Worm (Caenorhabditis elegans): ENCODE measurements around the gene ZK1086.2.

ZK1086.2 gene

DNA sequence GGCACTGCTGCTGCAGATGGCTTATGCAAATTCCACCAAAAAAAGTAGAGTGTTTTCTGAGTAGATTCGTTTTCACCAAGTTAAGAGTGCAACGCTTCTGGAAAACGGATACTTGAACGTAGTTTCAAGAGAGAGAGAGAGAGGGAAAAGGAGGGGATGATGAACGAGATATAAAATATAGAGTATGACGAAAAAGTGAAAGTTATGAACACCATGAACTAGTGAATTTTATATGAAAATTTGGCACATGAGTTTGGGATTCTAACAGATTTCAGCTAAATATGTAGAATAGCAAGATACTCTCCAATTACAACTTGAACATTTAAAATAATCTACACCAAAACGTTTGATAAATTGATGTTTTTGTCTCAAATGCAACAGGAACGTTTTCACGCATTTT lies 16.3 kb upstream of the ZK1086.2 start, which contains the start of gene obr-3:
Gene obr-3 (minus strand): TSS at position 101 of the 400 bp plus-strand sequence.
- no peak for TF ChIP-seq ztf-29 (GFP tag; IDR thresholded peaks at IDR 0.05)
- no peak for TF ChIP-seq ztf-23 (GFP tag; IDR thresholded peaks at IDR 0.05)
- no peak for TF ChIP-seq klf-2 (GFP tag; conservative IDR thresholded peaks at IDR 0.05)
- no peak for TF ChIP-seq tab-1 (GFP tag; IDR thresholded peaks at IDR 0.05)
- no peak for TF ChIP-seq cog-1 (tag; optimal IDR thresholded peaks at IDR 0.05)
- TF ChIP-seq ref-1 (GFP tag; conservative IDR thresholded peaks at IDR 0.05) = no peak
- no peak for TF ChIP-seq flt-1 (GFP tag; IDR thresholded peaks at IDR 0.05)
- TF ChIP-seq T22C8.4 (GFP tag; IDR thresholded peaks at IDR 0.05) = no peak
- TF ChIP-seq med-1 (GFP tag; optimal IDR thresholded peaks at IDR 0.05; ENCODE audit: insufficient read depth) = no peak

DNA sequence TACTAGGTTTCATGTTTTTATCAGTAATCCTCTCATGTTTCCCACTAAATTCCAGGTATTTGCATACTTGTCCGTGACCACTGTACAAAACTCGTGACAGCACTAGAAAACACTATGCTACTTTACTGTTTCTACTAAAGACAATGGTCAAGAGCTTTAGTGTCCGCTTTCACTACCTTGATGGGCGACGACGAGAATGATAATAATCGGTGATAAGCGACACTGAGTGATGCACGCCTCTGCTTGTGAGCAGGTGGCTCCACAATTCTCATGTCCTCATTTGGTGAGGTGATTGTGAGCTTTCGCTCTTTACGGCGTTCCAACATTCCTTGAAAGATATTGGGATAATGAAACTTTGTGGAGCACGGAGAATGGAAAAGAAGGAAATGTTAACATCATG lies 9.8 kb upstream of the ZK1086.2 start:
- no peak for TF ChIP-seq ztf-29 (GFP tag; IDR thresholded peaks at IDR 0.05)
- no peak for TF ChIP-seq cog-1 (tag; optimal IDR thresholded peaks at IDR 0.05)
- no peak for TF ChIP-seq ztf-23 (GFP tag; IDR thresholded peaks at IDR 0.05)
- TF ChIP-seq flt-1 (GFP tag; IDR thresholded peaks at IDR 0.05) = no peak
- TF ChIP-seq klf-2 (GFP tag; conservative IDR thresholded peaks at IDR 0.05) = no peak
- TF ChIP-seq med-1 (GFP tag; optimal IDR thresholded peaks at IDR 0.05; ENCODE audit: insufficient read depth) = no peak
- TF ChIP-seq T22C8.4 (GFP tag; IDR thresholded peaks at IDR 0.05) = no peak

DNA sequence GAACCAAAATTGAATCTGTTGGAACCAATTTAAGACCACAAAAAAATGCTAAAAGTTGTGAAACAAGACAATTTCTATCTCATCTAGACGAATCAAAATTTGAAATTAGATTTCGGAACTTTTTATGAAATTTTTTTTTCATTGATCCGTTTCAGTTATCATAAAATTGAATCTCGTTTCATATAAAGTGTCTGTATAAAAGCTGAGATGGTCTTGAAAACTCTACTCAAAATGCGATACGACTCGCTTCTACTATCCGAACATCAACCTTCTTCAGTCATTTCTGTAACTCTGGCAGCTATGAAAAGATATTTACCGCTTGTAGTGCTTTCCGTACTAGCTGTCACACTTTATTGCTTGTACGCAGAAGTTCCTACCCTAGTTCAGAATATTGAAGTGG lies 2.9 kb downstream of the ZK1086.2 start, which contains the start of gene ZK1086.3:
Gene ZK1086.3 (plus strand): TSS at position 301 of the 400 bp plus-strand sequence.
- TF ChIP-seq flt-1 (GFP tag; IDR thresholded peaks at IDR 0.05) = no peak
- TF ChIP-seq ref-1 (GFP tag; conservative IDR thresholded peaks at IDR 0.05) = no peak
- no peak for TF ChIP-seq tab-1 (GFP tag; IDR thresholded peaks at IDR 0.05)
- no peak for TF ChIP-seq med-1 (GFP tag; optimal IDR thresholded peaks at IDR 0.05; ENCODE audit: insufficient read depth)
- TF ChIP-seq T22C8.4 (GFP tag; IDR thresholded peaks at IDR 0.05) = no peak
- TF ChIP-seq ztf-23 (GFP tag; IDR thresholded peaks at IDR 0.05) = no peak
- TF ChIP-seq ztf-29 (GFP tag; IDR thresholded peaks at IDR 0.05) = no peak
- TF ChIP-seq cog-1 (tag; optimal IDR thresholded peaks at IDR 0.05) = no peak
- no peak for TF ChIP-seq klf-2 (GFP tag; conservative IDR thresholded peaks at IDR 0.05)

DNA sequence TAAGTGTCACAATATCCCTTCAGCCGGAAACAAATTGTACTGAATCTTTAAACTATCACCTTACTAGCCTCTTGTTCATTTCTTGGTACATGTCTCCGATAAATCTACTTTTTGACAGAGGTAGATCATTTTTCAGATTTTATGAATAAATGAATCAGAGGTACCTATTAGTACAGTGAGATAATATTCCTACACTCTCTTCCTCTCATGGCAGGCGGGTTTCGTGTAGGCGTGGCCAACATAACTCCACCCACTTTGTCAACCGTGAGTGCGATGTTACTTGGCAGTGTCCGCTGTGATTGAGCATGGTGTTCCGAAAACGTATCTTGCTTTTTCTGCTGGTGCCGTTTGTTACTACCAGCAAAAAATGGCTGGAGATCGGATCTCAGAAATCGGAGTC lies 8.2 kb downstream of the ZK1086.2 start, which contains the start of gene F55F3.4:
Gene F55F3.4 (plus strand): TSS at position 301 of the 400 bp plus-strand sequence.
- TF ChIP-seq ztf-23 (GFP tag; IDR thresholded peaks at IDR 0.05) = no peak
- TF ChIP-seq ref-1 (GFP tag; conservative IDR thresholded peaks at IDR 0.05) = no peak
- no peak for TF ChIP-seq tab-1 (GFP tag; IDR thresholded peaks at IDR 0.05)
- TF ChIP-seq cog-1 (tag; optimal IDR thresholded peaks at IDR 0.05) = no peak
- TF ChIP-seq med-1 (GFP tag; optimal IDR thresholded peaks at IDR 0.05; ENCODE audit: insufficient read depth) = no peak
- TF ChIP-seq ztf-29 (GFP tag; IDR thresholded peaks at IDR 0.05) = no peak
- TF ChIP-seq klf-2 (GFP tag; conservative IDR thresholded peaks at IDR 0.05) = no peak
- no peak for TF ChIP-seq flt-1 (GFP tag; IDR thresholded peaks at IDR 0.05)
- TF ChIP-seq T22C8.4 (GFP tag; IDR thresholded peaks at IDR 0.05) = no peak

DNA sequence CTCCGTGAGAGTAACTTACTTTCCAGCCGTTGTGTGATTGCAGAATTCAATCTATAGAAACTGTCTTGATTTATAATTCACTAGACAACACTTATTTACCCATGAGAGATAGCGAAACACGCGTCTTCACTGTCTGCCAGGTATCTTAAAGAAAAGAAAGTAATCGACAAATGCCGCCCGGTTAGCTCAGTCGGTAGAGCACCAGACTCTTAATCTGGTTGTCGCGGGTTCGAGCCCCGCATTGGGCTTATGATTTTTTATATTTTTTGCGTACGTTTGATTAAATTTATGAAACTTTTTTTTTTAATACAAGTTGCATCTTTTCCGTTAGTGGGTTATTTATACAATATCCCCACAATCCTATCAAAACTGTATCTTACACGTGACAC lies 11.4 kb downstream of the ZK1086.2 start:
- TF ChIP-seq ref-1 (GFP tag; conservative IDR thresholded peaks at IDR 0.05) (no peak), cog-1 (tag; optimal IDR thresholded peaks at IDR 0.05) (no peak), tab-1 (GFP tag; IDR thresholded peaks at IDR 0.05) (no peak), ztf-29 (GFP tag; IDR thresholded peaks at IDR 0.05) (no peak), klf-2 (GFP tag; conservative IDR thresholded peaks at IDR 0.05) (no peak), flt-1 (GFP tag; IDR thresholded peaks at IDR 0.05) (peak; percentile 78), T22C8.4 (GFP tag; IDR thresholded peaks at IDR 0.05) (no peak), ztf-23 (GFP tag; IDR thresholded peaks at IDR 0.05) (no peak)

DNA sequence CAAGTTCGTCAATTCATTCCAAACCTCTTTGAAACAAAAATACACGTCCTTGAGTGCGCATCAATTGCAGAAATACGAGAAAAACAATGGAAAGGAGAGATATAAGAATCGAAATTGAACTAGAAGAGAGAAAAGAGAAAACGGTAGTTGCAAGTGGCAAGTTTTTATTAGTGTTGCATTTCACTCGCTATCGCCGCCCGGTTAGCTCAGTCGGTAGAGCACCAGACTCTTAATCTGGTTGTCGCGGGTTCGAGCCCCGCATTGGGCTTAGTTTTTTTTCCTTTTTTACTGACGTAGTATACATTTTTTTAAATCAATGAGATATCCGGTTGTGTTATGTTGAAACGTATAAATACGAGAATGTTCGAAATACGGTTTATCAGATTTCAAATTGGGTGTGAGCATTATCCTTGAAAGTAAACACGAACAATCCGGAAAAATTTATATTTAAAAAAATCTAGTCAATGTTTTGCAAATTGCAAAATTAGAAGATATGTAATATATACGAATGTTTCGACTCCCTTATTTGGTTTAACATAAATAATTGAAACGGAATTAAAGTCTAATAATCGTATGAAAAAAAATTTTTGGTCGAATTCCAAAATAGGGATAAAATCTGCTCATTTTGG lies 11.9 kb downstream of the ZK1086.2 start:
- TF ChIP-seq klf-2 (GFP tag; conservative IDR thresholded peaks at IDR 0.05) (peak; percentile 69), T22C8.4 (GFP tag; IDR thresholded peaks at IDR 0.05) (no peak), cog-1 (tag; optimal IDR thresholded peaks at IDR 0.05) (no peak), ztf-23 (GFP tag; IDR thresholded peaks at IDR 0.05) (peak; percentile 70), tab-1 (GFP tag; IDR thresholded peaks at IDR 0.05) (peak; percentile 49; the same call in 1 of the 2 replicates)

DNA sequence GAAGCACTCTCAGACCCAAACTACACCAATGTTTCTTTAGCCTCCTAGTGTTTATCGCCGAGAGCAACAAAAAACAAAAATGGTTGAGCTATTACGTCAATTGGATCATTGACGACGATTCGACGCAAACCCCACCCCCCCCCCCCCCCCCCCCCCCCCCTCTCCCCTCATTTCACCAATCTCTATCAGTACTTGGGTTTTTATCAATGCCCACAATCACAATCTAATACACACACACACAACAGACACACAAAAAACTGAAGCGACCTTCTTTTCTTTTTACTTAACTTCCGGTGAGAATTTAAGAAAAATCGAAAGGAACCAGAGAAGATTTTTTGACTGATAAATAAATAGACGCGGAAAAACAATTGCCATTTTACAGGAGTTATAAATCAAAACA lies 17.9 kb downstream of the ZK1086.2 start:
- TF ChIP-seq ref-1 (GFP tag; conservative IDR thresholded peaks at IDR 0.05) = no peak
- no peak for TF ChIP-seq ztf-29 (GFP tag; IDR thresholded peaks at IDR 0.05)
- no peak for TF ChIP-seq tab-1 (GFP tag; IDR thresholded peaks at IDR 0.05)
- TF ChIP-seq ztf-23 (GFP tag; IDR thresholded peaks at IDR 0.05) = no peak
- TF ChIP-seq klf-2 (GFP tag; conservative IDR thresholded peaks at IDR 0.05) = no peak
- no peak for TF ChIP-seq T22C8.4 (GFP tag; IDR thresholded peaks at IDR 0.05)
- TF ChIP-seq cog-1 (tag; optimal IDR thresholded peaks at IDR 0.05) = no peak
- no peak for TF ChIP-seq med-1 (GFP tag; optimal IDR thresholded peaks at IDR 0.05; ENCODE audit: insufficient read depth)
- TF ChIP-seq flt-1 (GFP tag; IDR thresholded peaks at IDR 0.05) = no peak

DNA sequence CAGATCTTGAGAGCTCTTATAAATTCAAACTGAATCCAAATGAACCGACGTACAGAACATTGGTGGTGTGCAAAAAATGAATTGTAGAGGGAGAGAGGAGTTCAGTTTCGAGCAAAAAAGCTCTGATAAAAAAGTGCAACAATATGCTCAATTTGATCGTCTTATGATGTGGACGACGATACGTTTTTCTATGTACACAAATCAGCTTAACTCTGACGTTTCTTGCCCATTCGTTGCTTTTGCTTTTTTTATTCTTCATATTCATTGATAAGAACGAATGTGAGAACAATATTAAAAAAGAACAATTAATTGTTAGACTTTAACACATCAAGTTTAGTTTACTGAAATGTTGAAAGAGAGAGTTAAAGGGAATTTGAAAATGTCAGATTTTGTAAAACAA lies 19.3 kb downstream of the ZK1086.2 start:
- TF ChIP-seq ztf-29 (GFP tag; IDR thresholded peaks at IDR 0.05) (no peak), tab-1 (GFP tag; IDR thresholded peaks at IDR 0.05) (no peak), ztf-23 (GFP tag; IDR thresholded peaks at IDR 0.05) (no peak), flt-1 (GFP tag; IDR thresholded peaks at IDR 0.05) (no peak), ref-1 (GFP tag; conservative IDR thresholded peaks at IDR 0.05) (no peak), cog-1 (tag; optimal IDR thresholded peaks at IDR 0.05) (no peak), klf-2 (GFP tag; conservative IDR thresholded peaks at IDR 0.05) (no peak), med-1 (GFP tag; optimal IDR thresholded peaks at IDR 0.05; ENCODE audit: insufficient read depth) (no peak), T22C8.4 (GFP tag; IDR thresholded peaks at IDR 0.05) (no peak)

DNA sequence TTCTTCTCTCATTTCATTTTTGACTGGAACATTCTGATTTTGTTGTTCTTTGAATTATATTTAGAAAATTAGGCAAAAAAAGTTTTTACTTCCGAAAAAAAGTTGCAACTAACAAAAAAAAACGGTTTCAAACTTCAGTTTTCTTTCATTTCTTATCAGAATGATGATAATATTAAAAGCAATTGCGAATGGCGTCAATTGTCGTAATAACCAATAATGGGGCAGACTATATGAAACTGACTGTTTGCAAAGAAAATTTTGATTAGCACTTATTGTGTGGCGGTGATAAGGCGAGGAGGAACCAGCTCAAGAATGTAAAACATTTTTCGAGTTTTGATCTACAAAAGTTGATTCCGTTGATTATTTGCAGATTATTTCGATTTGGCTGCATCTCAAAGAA lies 20.7 kb downstream of the ZK1086.2 start:
- TF ChIP-seq tab-1 (GFP tag; IDR thresholded peaks at IDR 0.05) = no peak
- TF ChIP-seq ref-1 (GFP tag; conservative IDR thresholded peaks at IDR 0.05) = no peak
- TF ChIP-seq T22C8.4 (GFP tag; IDR thresholded peaks at IDR 0.05) = no peak
- TF ChIP-seq flt-1 (GFP tag; IDR thresholded peaks at IDR 0.05) = no peak
- no peak for TF ChIP-seq ztf-23 (GFP tag; IDR thresholded peaks at IDR 0.05)
- TF ChIP-seq cog-1 (tag; optimal IDR thresholded peaks at IDR 0.05) = no peak
- no peak for TF ChIP-seq med-1 (GFP tag; optimal IDR thresholded peaks at IDR 0.05; ENCODE audit: insufficient read depth)
- no peak for TF ChIP-seq ztf-29 (GFP tag; IDR thresholded peaks at IDR 0.05)
